Worm (Caenorhabditis elegans) whole organism, L4 larva: ENCODE measurements around the gene arrd-15.
"Not testable (repeated sequence)": the region's sequence is repeated elsewhere in the genome, so short reads cannot be mapped to it uniquely, and the experiment has no call there.

Experiments used
- ZK546.5 ChIP-seq, 2 experiments: sonication (generic microtip); optimal IDR thresholded peaks; 2 replicates each; lab custom pipeline; 2017; ENCODE audit warnings: missing biosample characterization in 2 of 2, missing genetic modification characterization in 2 of 2
- ama-1 ChIP-seq: fragments of 150-350 bp; optimal IDR thresholded peaks from 2 replicates; lab custom pipeline; 2014; ENCODE audit warnings: inconsistent platforms, mixed read lengths
- fkh-10 ChIP-seq: fragments of 150-350 bp; optimal IDR thresholded peaks from 2 replicates; lab custom pipeline; 2014; ENCODE audit warnings: missing biosample characterization, missing genetic modification reagents, missing genetic modification characterization
- nhr-11 ChIP-seq: fragments of 150-350 bp; optimal IDR thresholded peaks from 2 replicates; lab custom pipeline; 2014; ENCODE audit warnings: missing biosample characterization, missing genetic modification characterization
- nhr-76 ChIP-seq: fragments of 150-350 bp; optimal IDR thresholded peaks from 2 replicates; lab custom pipeline; 2014; ENCODE audit warnings: missing biosample characterization, missing genetic modification characterization

DNA sequence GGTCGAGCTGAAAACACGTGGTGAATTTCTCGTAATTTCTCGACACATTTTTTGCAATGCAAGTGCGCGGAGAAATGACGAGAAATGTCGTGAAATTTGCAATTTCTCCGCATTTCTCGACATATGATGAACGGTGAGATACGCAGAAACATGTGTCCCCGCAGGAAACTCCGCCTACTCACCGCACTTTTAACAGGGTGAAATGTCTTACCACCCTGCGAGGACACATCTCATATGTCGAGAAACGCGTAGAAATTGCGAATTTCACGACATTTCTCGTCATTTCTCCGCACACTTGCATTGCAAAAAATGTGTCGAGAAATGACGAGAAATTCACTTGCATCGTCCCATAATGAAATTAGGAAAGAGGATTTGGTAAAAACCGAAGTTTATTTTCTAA is 28.7 kb upstream of the arrd-15 start:
- TF ChIP-seq nhr-11 (tag; lab: Kevin White, UChicago); ama-1; ZK546.5 (tag; optimal IDR thresholded peaks at IDR 0.05; lab: Kevin White, UChicago); fkh-10; nhr-76: not testable (repeated sequence)
